Fruit fly (Drosophila melanogaster) whole organism, prepupa: ENCODE measurements around the gene Tsp29Fb.

Experiments
- Blimp-1 ChIP-seq: fragments of 200-800 bp; sonication (Bioruptor generic); optimal IDR thresholded peaks from 3 replicates; lab custom pipeline; 2017; ENCODE audit warnings: missing biosample characterization, missing genetic modification characterization, mild to moderate bottlenecking, moderate library complexity, missing genetic modification reagents
- CG11294 ChIP-seq: fragments of 200-800 bp; sonication (Bioruptor generic); IDR thresholded peaks from 2 replicates; pipeline ENCODE4 v1.3.6; 2022; ENCODE audit warnings: missing biosample characterization, missing genetic modification characterization
- CG11762 ChIP-seq: fragments of 200-800 bp; sonication (Bioruptor generic); optimal IDR thresholded peaks from 3 replicates; lab custom pipeline; 2016; ENCODE audit warnings: missing biosample characterization, missing genetic modification characterization; ENCODE audit not compliant: insufficient read depth
- CG15336 ChIP-seq: fragments of 200-800 bp; sonication (Bioruptor generic); IDR thresholded peaks from 2 replicates; pipeline ENCODE4 v1.3.6; 2022; ENCODE audit warnings: missing biosample characterization, missing genetic modification characterization
- CG1621 ChIP-seq: fragments of 200-800 bp; sonication (Bioruptor generic); optimal IDR thresholded peaks from 3 replicates; lab custom pipeline; 2018; ENCODE audit warnings: missing biosample characterization, mild to moderate bottlenecking, missing genetic modification characterization
- CG3032 ChIP-seq: fragments of 200-800 bp; optimal IDR thresholded peaks from 2 replicates; lab custom pipeline; 2019; ENCODE audit warnings: missing biosample characterization, mild to moderate bottlenecking, missing genetic modification characterization, moderate library complexity
- CG31627 ChIP-seq: fragments of 200-800 bp; sonication (Bioruptor generic); optimal IDR thresholded peaks from 3 replicates; lab custom pipeline; 2016; ENCODE audit warnings: missing biosample characterization, missing genetic modification characterization
- CG32006 ChIP-seq: fragments of 200-800 bp; sonication (Bioruptor generic); optimal IDR thresholded peaks from 3 replicates; lab custom pipeline; 2017; ENCODE audit warnings: missing biosample characterization, mild to moderate bottlenecking, missing genetic modification characterization
- CG3919 ChIP-seq: fragments of 200-800 bp; sonication (Bioruptor generic); optimal IDR thresholded peaks from 3 replicates; lab custom pipeline; 2016; ENCODE audit warnings: missing biosample characterization, missing genetic modification characterization
- CG6276 ChIP-seq: fragments of 200-800 bp; sonication (Bioruptor generic); optimal IDR thresholded peaks from 2 replicates; lab custom pipeline; 2017; ENCODE audit warnings: missing biosample characterization, mild to moderate bottlenecking, missing genetic modification characterization
- CG6792 ChIP-seq: fragments of 200-800 bp; sonication (Bioruptor generic); optimal IDR thresholded peaks from 3 replicates; lab custom pipeline; 2016; ENCODE audit warnings: missing biosample characterization, missing genetic modification characterization
- CG6854 ChIP-seq: fragments of 200-800 bp; sonication (Bioruptor generic); optimal IDR thresholded peaks from 2 replicates; lab custom pipeline; 2017; ENCODE audit warnings: missing biosample characterization, mild to moderate bottlenecking, missing genetic modification characterization
- CG7368 ChIP-seq: fragments of 200-800 bp; sonication (Bioruptor generic); optimal IDR thresholded peaks from 3 replicates; lab custom pipeline; 2016; ENCODE audit warnings: missing biosample characterization, missing genetic modification characterization
- CG8119 ChIP-seq: fragments of 200-800 bp; sonication (Bioruptor generic); IDR thresholded peaks from 3 replicates; pipeline ENCODE4 v1.3.6; 2022; ENCODE audit warnings: missing biosample characterization, missing genetic modification characterization
- CG9139 ChIP-seq: fragments of 200-800 bp; sonication (Bioruptor generic); optimal IDR thresholded peaks from 3 replicates; lab custom pipeline; 2017; ENCODE audit warnings: missing biosample characterization, mild to moderate bottlenecking, missing genetic modification characterization
- Eip78C ChIP-seq: fragments of 200-800 bp; sonication (Bioruptor generic); peaks from one replicate; lab custom pipeline; 2016; ENCODE audit warnings: missing biosample characterization, missing genetic modification characterization
- Ets21C ChIP-seq: fragments of 200-800 bp; sonication (Bioruptor generic); optimal IDR thresholded peaks from 3 replicates; lab custom pipeline; 2016; ENCODE audit warnings: missing biosample characterization, missing genetic modification characterization
- Hr39 ChIP-seq: fragments of 200-800 bp; sonication (Bioruptor generic); optimal IDR thresholded peaks from 2 replicates; lab custom pipeline; 2016; ENCODE audit warnings: missing biosample characterization, missing genetic modification characterization
- Lpt ChIP-seq: fragments of 200-800 bp; sonication (Bioruptor generic); optimal IDR thresholded peaks from 3 replicates; lab custom pipeline; 2016; ENCODE audit warnings: missing biosample characterization, missing genetic modification characterization
- Met ChIP-seq: fragments of 200-800 bp; sonication (Bioruptor generic); optimal IDR thresholded peaks from 3 replicates; lab custom pipeline; 2016; ENCODE audit warnings: missing biosample characterization, missing genetic modification characterization
- OdsH ChIP-seq: fragments of 200-800 bp; sonication (Bioruptor generic); optimal IDR thresholded peaks from 3 replicates; lab custom pipeline; 2016; ENCODE audit warnings: missing biosample characterization, missing genetic modification characterization
- acj6 ChIP-seq: fragments of 200-800 bp; sonication (Bioruptor generic); optimal IDR thresholded peaks from 3 replicates; lab custom pipeline; 2016; ENCODE audit warnings: missing biosample characterization, missing genetic modification characterization
- fd85E ChIP-seq: fragments of 200-800 bp; sonication (Bioruptor generic); optimal IDR thresholded peaks from 3 replicates; lab custom pipeline; 2016; ENCODE audit warnings: missing biosample characterization, missing genetic modification characterization
- fkh ChIP-seq: fragments of 200-800 bp; sonication (Bioruptor generic); optimal IDR thresholded peaks from 3 replicates; lab custom pipeline; 2017; ENCODE audit warnings: missing biosample characterization, mild to moderate bottlenecking, missing genetic modification characterization, moderate library complexity
- net ChIP-seq: fragments of 200-800 bp; sonication (Bioruptor generic); optimal IDR thresholded peaks from 3 replicates; lab custom pipeline; 2016; ENCODE audit warnings: missing biosample characterization, missing genetic modification characterization
- spab ChIP-seq: fragments of 200-800 bp; sonication (Bioruptor generic); optimal IDR thresholded peaks from 2 replicates; lab custom pipeline; 2017; ENCODE audit warnings: missing biosample characterization, mild to moderate bottlenecking, missing genetic modification characterization, missing genetic modification reagents
- svp ChIP-seq: fragments of 200-800 bp; sonication (Bioruptor generic); peaks from one replicate; lab custom pipeline; 2016; ENCODE audit warnings: missing biosample characterization, missing genetic modification characterization
- vri ChIP-seq: fragments of 200-800 bp; sonication (Bioruptor generic); optimal IDR thresholded peaks from 3 replicates; lab custom pipeline; 2016; ENCODE audit warnings: missing biosample characterization, mild to moderate bottlenecking, missing genetic modification characterization

Gene Tsp29Fb

DNA sequence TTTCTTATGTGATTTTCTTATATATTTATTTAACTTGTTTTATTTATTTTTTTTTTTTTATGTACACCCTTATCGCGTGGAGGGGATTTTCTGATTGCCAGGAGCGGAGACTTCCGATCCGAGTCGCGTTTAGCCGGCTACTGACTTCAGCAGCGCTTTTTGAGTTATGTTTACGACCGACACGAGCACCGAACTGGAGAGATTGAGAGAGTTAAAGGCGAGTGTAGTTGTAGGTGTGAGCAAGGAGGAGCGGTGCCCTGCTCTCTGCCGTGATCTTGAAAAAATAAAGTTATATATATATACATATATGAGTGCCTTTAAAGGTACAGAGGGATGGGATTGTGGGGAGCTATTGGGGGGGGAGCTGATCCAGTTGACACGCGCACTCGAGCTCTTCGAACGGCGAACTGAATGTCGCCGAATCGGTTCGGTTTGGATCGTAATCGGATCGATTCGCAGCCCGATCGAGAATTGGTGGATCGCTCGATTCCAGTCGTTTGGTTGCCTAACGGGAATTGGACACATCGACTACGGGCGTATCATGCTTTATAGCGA is 51.9 kb downstream of the Tsp29Fb start, which contains the start of gene rost (continued):
- TF ChIP-seq CG7368 (no peak), acj6 (GFP tag; lab: Kevin White, UChicago) (no peak), Ets21C (GFP tag; lab: Kevin White, UChicago) (no peak), Lpt (GFP tag; lab: Kevin White, UChicago) (peak; percentile 46), fkh (GFP tag; lab: Kevin White, UChicago) (no peak), CG9139 (peak; percentile 27), CG32006 (no peak), CG6854 (peak; percentile 51), net (GFP tag; lab: Kevin White, UChicago) (no peak), vri (GFP tag; lab: Kevin White, UChicago) (peak; percentile 77), Blimp-1 (no peak), CG3919 (peak; percentile 9), CG6792 (no peak), CG15336 (no peak), OdsH (GFP tag; lab: Kevin White, UChicago) (no peak), Eip78C (peak; percentile 67), CG11294 (no peak), spab (peak; percentile 40), CG1621 (peak; percentile 45), Hr39 (GFP tag; lab: Kevin White, UChicago) (no peak), CG6276 (GFP tag; lab: Kevin White, UChicago) (no peak), CG31627 (GFP tag; lab: Kevin White, UChicago) (no peak), svp (GFP tag; lab: Kevin White, UChicago) (peak; percentile 86), Met (GFP tag; lab: Kevin White, UChicago) (no peak), CG3032 (no peak), CG8119 (GFP tag; lab: Robert Waterston, UW) (no peak), fd85E (GFP tag; lab: Kevin White, UChicago) (no peak), CG11762 (GFP tag; lab: Kevin White, UChicago) (no peak)
